Worm (Caenorhabditis elegans) whole organism, L4 larva: ENCODE results near the gene K07H8.11.

ENCODE experiments used
- F26F4.8 ChIP-seq: fragments of 200-800 bp; sonication (Bioruptor generic); conservative IDR thresholded peaks from 2 replicates; pipeline ENCODE4 v1.3.6; 2022; ENCODE audit warnings: missing genetic modification characterization, missing compliant biosample characterization
- T26A8.4 ChIP-seq: fragments of 200-800 bp; sonication (Bioruptor generic); IDR thresholded peaks from 2 replicates; pipeline ENCODE4 v1.3.6; 2022; ENCODE audit warnings: missing genetic modification characterization, missing compliant biosample characterization
- Y105C5A.15 ChIP-seq: fragments of 200-800 bp; sonication (Bioruptor generic); IDR thresholded peaks from 2 replicates; pipeline ENCODE4 v1.3.6; 2022; ENCODE audit warnings: missing genetic modification characterization, missing compliant biosample characterization
- Y48G9A.11 ChIP-seq: fragments of 200-800 bp; sonication (Bioruptor generic); IDR thresholded peaks from 2 replicates; pipeline ENCODE4 v1.3.6; 2022; ENCODE audit warnings: missing genetic modification reagents, missing genetic modification characterization, missing compliant biosample characterization
- ama-1 ChIP-seq: fragments of 150-350 bp; optimal IDR thresholded peaks from 2 replicates; lab custom pipeline; 2014; ENCODE audit warnings: inconsistent platforms, mixed read lengths
- arid-1 ChIP-seq: fragments of 200-800 bp; sonication (Bioruptor generic); conservative IDR thresholded peaks from 2 replicates; pipeline ENCODE4 v1.3.6; 2022; ENCODE audit warnings: missing genetic modification reagents, missing genetic modification characterization, missing compliant biosample characterization
- attf-4 ChIP-seq: sonication (generic microtip); optimal IDR thresholded peaks from 3 replicates; lab custom pipeline; 2017; ENCODE audit warnings: missing biosample characterization, missing genetic modification characterization
- ceh-20 ChIP-seq: fragments of 200-800 bp; sonication (Bioruptor generic); IDR thresholded peaks from 2 replicates; pipeline ENCODE4 v1.3.6; 2022; ENCODE audit warnings: missing genetic modification reagents, missing genetic modification characterization, missing compliant biosample characterization
- ceh-32 ChIP-seq: sonication (generic microtip); optimal IDR thresholded peaks from 2 replicates; lab custom pipeline; 2016; ENCODE audit warnings: mild to moderate bottlenecking, missing genetic modification characterization, missing compliant biosample characterization; ENCODE audit not compliant: poor library complexity
- duxl-1 ChIP-seq: sonication (generic microtip); optimal IDR thresholded peaks from 2 replicates; lab custom pipeline; 2016; ENCODE audit warnings: mild to moderate bottlenecking, missing genetic modification characterization, moderate library complexity, missing compliant biosample characterization; ENCODE audit not compliant: poor library complexity
- egl-27 ChIP-seq: sonication (generic microtip); optimal IDR thresholded peaks from 3 replicates; lab custom pipeline; 2017; ENCODE audit warnings: missing biosample characterization, missing genetic modification reagents, missing genetic modification characterization
- egl-43 ChIP-seq: fragments of 200-800 bp; sonication (Bioruptor generic); IDR thresholded peaks from 2 replicates; pipeline ENCODE4 v1.3.6; 2022; ENCODE audit warnings: missing genetic modification reagents, missing genetic modification characterization, missing compliant biosample characterization
- hlh-11 ChIP-seq: fragments of 200-800 bp; sonication (Bioruptor generic); optimal IDR thresholded peaks from 2 replicates; lab custom pipeline; 2018; ENCODE audit warnings: mild to moderate bottlenecking, missing genetic modification characterization, missing compliant biosample characterization
- jun-1 ChIP-seq: fragments of 150-350 bp; optimal IDR thresholded peaks from 2 replicates; lab custom pipeline; 2014; ENCODE audit warnings: missing biosample characterization, missing genetic modification reagents, missing genetic modification characterization
- lim-7 ChIP-seq: fragments of 200-800 bp; sonication (Bioruptor generic); IDR thresholded peaks from 2 replicates; pipeline ENCODE4 v1.3.6; 2022; ENCODE audit warnings: missing genetic modification characterization, missing compliant biosample characterization
- lin-1 ChIP-seq: fragments of 200-800 bp; sonication (Bioruptor generic); IDR thresholded peaks from 2 replicates; pipeline ENCODE4 v1.3.6; 2022; ENCODE audit warnings: missing genetic modification reagents, missing genetic modification characterization, missing compliant biosample characterization
- lin-15B ChIP-seq: fragments of 150-350 bp; sonication (generic microtip); optimal IDR thresholded peaks from 3 replicates; lab custom pipeline; 2014; ENCODE audit warnings: missing biosample characterization, missing genetic modification characterization
- lin-38 ChIP-seq: fragments of 200-800 bp; sonication (Bioruptor generic); IDR thresholded peaks from 2 replicates; pipeline ENCODE4 v1.3.6; 2022; ENCODE audit warnings: missing genetic modification reagents, missing genetic modification characterization, missing compliant biosample characterization
- lir-3 ChIP-seq: sonication (generic microtip); optimal IDR thresholded peaks from 2 replicates; lab custom pipeline; 2016; ENCODE audit warnings: mild to moderate bottlenecking, missing genetic modification characterization, missing compliant biosample characterization
- madf-5 ChIP-seq, 2 experiments: fragments of 200-800 bp; sonication (Bioruptor generic); IDR thresholded peaks; 2 replicates each; pipeline ENCODE4 v1.3.6; 2022; ENCODE audit warnings: missing compliant biosample characterization in 2 of 2, missing genetic modification characterization in 2 of 2
- madf-9 ChIP-seq: fragments of 200-800 bp; sonication (Bioruptor generic); conservative IDR thresholded peaks from 2 replicates; pipeline ENCODE4 v1.3.6; 2022; ENCODE audit warnings: missing genetic modification reagents, missing genetic modification characterization, missing compliant biosample characterization
- mep-1 ChIP-seq: fragments of 150-350 bp; sonication (generic microtip); optimal IDR thresholded peaks from 3 replicates; lab custom pipeline; 2014; ENCODE audit warnings: missing biosample characterization, missing genetic modification characterization
- mxl-3 ChIP-seq: fragments of 200-800 bp; sonication (Bioruptor generic); optimal IDR thresholded peaks from 2 replicates; lab custom pipeline; 2018; ENCODE audit warnings: mild to moderate bottlenecking, missing genetic modification characterization, missing compliant biosample characterization
- nhr-10 ChIP-seq: fragments of 150-350 bp; optimal IDR thresholded peaks from 2 replicates; lab custom pipeline; 2014; ENCODE audit warnings: missing biosample characterization, missing genetic modification characterization
- nhr-237 ChIP-seq: sonication (generic microtip); optimal IDR thresholded peaks from 2 replicates; lab custom pipeline; 2017; ENCODE audit warnings: missing biosample characterization, missing genetic modification characterization
- nhr-25 ChIP-seq: sonication (generic microtip); optimal IDR thresholded peaks from 2 replicates; lab custom pipeline; 2017; ENCODE audit warnings: missing genetic modification characterization, mild to moderate bottlenecking, missing compliant biosample characterization, antibody characterized with exemption, moderate library complexity, borderline replicate concordance; ENCODE audit not compliant: insufficient read depth
- nhr-28 ChIP-seq: fragments of 150-350 bp; optimal IDR thresholded peaks from 2 replicates; lab custom pipeline; 2014; ENCODE audit warnings: missing biosample characterization, missing genetic modification characterization
- nhr-42 ChIP-seq: fragments of 200-800 bp; sonication (Bioruptor generic); IDR thresholded peaks from 2 replicates; pipeline ENCODE4 v1.3.6; 2022; ENCODE audit warnings: missing genetic modification characterization, missing compliant biosample characterization
- nhr-48 ChIP-seq: sonication (generic microtip); optimal IDR thresholded peaks from 2 replicates; lab custom pipeline; 2016; ENCODE audit warnings: mild to moderate bottlenecking, missing genetic modification characterization, missing compliant biosample characterization
- nhr-76 ChIP-seq: fragments of 150-350 bp; optimal IDR thresholded peaks from 2 replicates; lab custom pipeline; 2014; ENCODE audit warnings: missing biosample characterization, missing genetic modification characterization
- pha-4 ChIP-seq, 2 experiments: fragments of 150-350 bp in 1 of 2; fragments of 200-800 bp in 1 of 2; sonication (Bioruptor generic) in 1 of 2; IDR thresholded peaks in 1 of 2; optimal IDR thresholded peaks in 1 of 2; 2 replicates each; pipeline versions ENCODE4 v1.3.6 to Lab custom; 2014 to 2022; ENCODE audit warnings: missing genetic modification characterization in 2 of 2, missing genetic modification reagents in 2 of 2, missing biosample characterization in 1 of 2, missing compliant biosample characterization in 1 of 2
- rbr-2 ChIP-seq: sonication (generic microtip); optimal IDR thresholded peaks from 2 replicates; lab custom pipeline; 2016; ENCODE audit warnings: missing genotype, missing genetic modification characterization, missing compliant biosample characterization
- saeg-2 ChIP-seq: fragments of 200-800 bp; sonication (Bioruptor generic); IDR thresholded peaks from 2 replicates; pipeline ENCODE4 v1.3.6; 2022; ENCODE audit warnings: missing genetic modification reagents, missing genetic modification characterization, missing compliant biosample characterization
- sdz-12 ChIP-seq: fragments of 200-800 bp; sonication (Bioruptor generic); optimal IDR thresholded peaks from 2 replicates; lab custom pipeline; 2018; ENCODE audit warnings: mild to moderate bottlenecking, missing genetic modification characterization, missing compliant biosample characterization
- skn-1 ChIP-seq: fragments of 150-350 bp; optimal IDR thresholded peaks from 2 replicates; lab custom pipeline; 2014; ENCODE audit warnings: missing biosample characterization, missing genetic modification characterization
- snpc-4 ChIP-seq: fragments of 150-350 bp; optimal IDR thresholded peaks from 2 replicates; lab custom pipeline; 2014; ENCODE audit warnings: missing biosample characterization, missing genetic modification characterization
- tra-1 ChIP-seq: fragments of 200-800 bp; sonication (Bioruptor generic); IDR thresholded peaks from 2 replicates; pipeline ENCODE4 v1.3.6; 2022; ENCODE audit warnings: missing genetic modification reagents, missing genetic modification characterization, missing compliant biosample characterization
- zfp-2 ChIP-seq: sonication (generic microtip); optimal IDR thresholded peaks from 2 replicates; lab custom pipeline; 2016; ENCODE audit warnings: mild to moderate bottlenecking, missing genetic modification characterization, missing compliant biosample characterization
- zfp-3 ChIP-seq: fragments of 200-800 bp; sonication (Bioruptor generic); conservative IDR thresholded peaks from 2 replicates; pipeline ENCODE4 v1.3.6; 2022; ENCODE audit warnings: missing genetic modification reagents, missing genetic modification characterization, missing compliant biosample characterization
- ztf-7 ChIP-seq: fragments of 150-350 bp; optimal IDR thresholded peaks from 2 replicates; lab custom pipeline; 2014; ENCODE audit warnings: missing biosample characterization, missing genetic modification characterization

Gene K07H8.11

DNA sequence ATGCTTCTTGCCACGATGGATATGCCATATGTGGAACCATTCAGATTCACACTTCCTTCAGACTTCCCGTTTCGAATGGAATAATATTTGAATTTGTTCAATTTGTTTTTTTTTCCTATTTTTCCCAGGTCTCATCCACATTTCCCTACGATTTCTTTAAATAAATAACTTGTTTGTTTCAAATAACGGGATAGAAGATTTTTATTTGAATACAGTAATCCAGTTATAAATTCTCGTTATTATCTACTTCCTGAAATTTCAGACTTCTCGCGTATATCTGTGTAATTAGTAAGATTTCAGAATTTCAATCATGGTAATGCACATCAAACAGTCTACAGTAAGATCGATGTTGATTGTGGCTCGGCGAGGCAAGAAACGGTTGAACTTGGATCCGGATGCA, 25.3 kb upstream of the K07H8.11 start, which contains the start of gene F35H10.5:
TSS of gene F35H10.5 (plus strand) at position 301 of the 400 bp plus-strand sequence.
- TF ChIP-seq hlh-11 (tag; lab: Kevin White, UChicago) (no peak), lim-7 (GFP tag; lab: Robert Waterston, UW) (no peak), lin-38 (GFP tag; lab: Robert Waterston, UW) (0 out of 2 replicates have a peak, but pooled peaks have one; percentile 8)

DNA sequence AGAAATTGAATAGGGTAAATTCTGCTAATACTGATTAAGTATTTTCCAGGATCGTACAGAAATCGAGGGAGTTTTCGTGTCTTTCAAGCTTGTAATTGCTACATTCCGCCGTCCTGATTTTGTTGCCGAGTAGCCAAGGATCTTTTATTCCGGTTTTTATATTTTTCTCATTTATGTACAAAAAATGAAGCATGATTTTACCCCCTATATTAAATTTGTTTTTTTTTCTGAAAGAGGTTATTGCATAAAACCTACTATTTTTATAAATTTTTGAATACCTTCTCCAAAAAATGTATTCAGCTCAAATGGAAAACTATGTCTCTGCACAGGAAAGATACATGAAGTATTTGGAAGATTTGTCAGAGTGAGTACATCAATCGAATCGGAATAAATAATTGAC, 24.5 kb upstream of the K07H8.11 start, which contains the start of gene F35H10.6:
TSS of gene F35H10.6 (plus strand) at position 301 of the 400 bp plus-strand sequence.
- TF ChIP-seq ceh-32 = no peak
- no peak for TF ChIP-seq egl-43 (GFP tag; lab: Robert Waterston, UW)
- TF ChIP-seq Y105C5A.15 (GFP tag; lab: Robert Waterston, UW) = no peak
- no peak for TF ChIP-seq ztf-7
- no peak for TF ChIP-seq nhr-237 (tag; lab: Kevin White, UChicago)
- no peak for TF ChIP-seq zfp-3 (GFP tag; lab: Robert Waterston, UW)
- TF ChIP-seq nhr-10 (tag; lab: Kevin White, UChicago) = no peak
- no peak for TF ChIP-seq sdz-12 (GFP tag; lab: Kevin White, UChicago)
- no peak for TF ChIP-seq F26F4.8 (GFP tag; lab: Robert Waterston, UW)
- TF ChIP-seq snpc-4 = no peak
- no peak for TF ChIP-seq ceh-20 (GFP tag; lab: Robert Waterston, UW)
- TF ChIP-seq T26A8.4 (GFP tag; lab: Robert Waterston, UW) = no peak

DNA sequence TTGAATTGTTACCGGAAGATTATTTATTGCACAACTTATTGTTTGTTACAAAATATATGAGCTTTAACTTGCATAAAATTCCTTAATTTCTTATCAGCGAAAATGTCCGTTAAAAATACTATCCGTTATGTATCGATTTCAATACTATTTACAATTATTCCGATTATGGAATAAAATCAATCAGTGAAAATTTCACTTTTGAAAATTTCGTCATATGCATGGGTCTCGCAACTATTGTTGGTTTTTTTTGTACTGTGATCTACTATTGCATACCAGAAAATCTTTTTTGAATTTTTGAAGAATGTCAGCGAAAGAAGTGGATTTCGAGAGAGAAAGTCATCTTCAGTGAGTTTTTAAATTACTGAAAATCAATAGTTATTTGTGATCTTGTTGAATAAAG, 22.1 kb upstream of the K07H8.11 start, which contains the start of gene nprl-3:
TSS of gene nprl-3 (plus strand) at position 301 of the 400 bp plus-strand sequence.
- TF ChIP-seq Y48G9A.11 (no peak), duxl-1 (tag; lab: Kevin White, UChicago) (no peak), skn-1 (no peak), ztf-7 (no peak), nhr-42 (GFP tag; lab: Robert Waterston, UW) (no peak), saeg-2 (GFP tag; lab: Robert Waterston, UW) (no peak), lin-1 (GFP tag; lab: Robert Waterston, UW) (no peak), lim-7 (GFP tag; lab: Robert Waterston, UW) (no peak), egl-27 (tag; lab: Kevin White, UChicago) (no peak), nhr-10 (tag; lab: Kevin White, UChicago) (no peak), nhr-76 (no peak), nhr-25 (no peak), arid-1 (GFP tag; lab: Robert Waterston, UW) (no peak), mxl-3 (GFP tag; lab: Kevin White, UChicago) (no peak), nhr-28 (no peak)

DNA sequence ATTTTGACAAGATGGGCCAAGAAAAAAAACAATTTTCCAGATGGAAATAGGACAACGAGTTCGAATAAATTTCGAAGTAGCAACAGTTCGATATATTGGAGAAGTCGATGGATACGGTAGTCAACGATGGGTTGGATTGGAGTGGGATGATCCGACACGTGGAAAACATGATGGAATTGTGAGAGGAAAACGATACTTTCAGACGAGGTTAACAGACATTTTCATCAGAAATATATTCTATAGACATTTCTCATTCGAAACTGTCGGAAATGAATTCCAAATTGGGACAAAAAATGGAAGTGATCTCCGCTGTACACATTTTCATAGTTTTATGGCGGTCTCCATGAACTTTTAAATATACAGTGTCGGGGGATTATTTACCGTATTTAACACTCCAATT, 19.5 kb upstream of the K07H8.11 start, which contains the start of gene tbce-1:
TSS of gene tbce-1 (plus strand) at position 41 of the 400 bp plus-strand sequence.
- TF ChIP-seq zfp-3 (GFP tag; lab: Robert Waterston, UW) (0 out of 2 replicates have a peak, but pooled peaks have one; percentile 62), lir-3 (tag; lab: Kevin White, UChicago) (no peak)

DNA sequence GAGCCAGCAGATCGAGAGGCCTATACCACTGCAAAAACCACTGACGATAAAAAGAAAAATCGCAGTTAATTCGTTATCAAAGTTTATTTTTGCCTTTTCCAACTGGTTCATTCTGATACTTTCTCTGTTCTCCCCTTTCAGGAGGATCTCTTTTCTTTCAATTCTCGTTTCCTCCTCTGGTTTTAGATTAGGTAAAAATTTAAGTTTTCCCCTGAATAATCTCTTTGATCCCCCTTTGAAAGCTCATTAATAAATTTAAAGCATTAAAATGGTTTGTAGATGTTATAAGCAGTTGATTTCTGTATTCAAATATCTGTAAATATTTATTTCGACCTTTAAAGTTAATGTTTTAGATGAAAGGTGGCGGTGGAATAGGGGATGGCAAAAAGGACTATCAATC, 16.1 kb upstream of the K07H8.11 start, which contains the start of gene K07H8.2:
TSS of gene K07H8.2 (plus strand) at position 301 of the 400 bp plus-strand sequence.
- TF ChIP-seq nhr-237 (tag; lab: Kevin White, UChicago) (no peak), attf-4 (tag; lab: Kevin White, UChicago) (no peak), Y105C5A.15 (GFP tag; lab: Robert Waterston, UW) (no peak)

DNA sequence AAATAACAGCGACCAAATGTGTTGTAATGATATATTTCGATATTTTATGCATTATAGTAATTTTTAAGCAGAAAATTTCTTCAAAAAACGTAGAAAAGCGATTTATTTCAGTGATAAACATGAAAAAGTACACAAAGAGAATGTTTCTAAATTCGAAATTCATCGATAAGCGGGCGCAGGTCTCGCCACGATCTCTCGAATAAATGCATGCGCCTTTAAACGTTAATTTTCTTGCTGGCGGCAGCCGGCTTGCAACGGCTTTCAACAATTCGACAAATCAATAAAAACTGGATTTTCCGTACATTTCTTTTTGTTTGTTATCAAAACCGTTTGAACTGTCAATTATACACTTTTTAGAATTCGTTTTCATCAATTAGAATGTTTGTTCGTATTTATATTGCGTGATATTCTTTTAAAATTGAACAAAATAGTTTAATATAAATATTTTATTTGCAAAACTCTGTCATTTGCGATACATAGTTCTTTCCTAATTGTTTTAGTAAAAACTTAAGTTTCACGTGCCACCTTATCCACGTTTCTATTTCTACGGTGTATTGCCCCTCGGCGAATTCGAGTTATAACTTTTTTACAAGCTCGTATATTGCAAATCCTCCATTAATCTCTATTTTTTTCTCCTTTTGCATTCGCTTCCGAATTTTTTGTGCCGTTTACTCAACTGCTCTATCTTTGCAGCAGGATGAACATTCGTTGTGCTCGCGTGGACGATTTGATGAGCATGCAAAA, 14.6 kb upstream of the K07H8.11 start, which contains the start of gene daf-31:
TSS of gene daf-31 (plus strand) at position 694 of the 744 bp plus-strand sequence.
- TF ChIP-seq pha-4 (GFP tag; IDR thresholded peaks at IDR 0.05; lab: Robert Waterston, UW) = no peak
- TF ChIP-seq pha-4 (tag; optimal IDR thresholded peaks at IDR 0.05; lab: Kevin White, UChicago) = peak; percentile 39
- TF ChIP-seq lin-15B (tag; lab: Kevin White, UChicago) = no peak
- peak; percentile 36 for TF ChIP-seq rbr-2
- no peak for TF ChIP-seq madf-5 (GFP tag; IDR thresholded peaks at IDR 0.05; lab: Robert Waterston, UW)
- TF ChIP-seq ama-1 (lab: Kevin White, UChicago) = peak; percentile 7
- TF ChIP-seq tra-1 (GFP tag; lab: Robert Waterston, UW) = no peak
- no peak for TF ChIP-seq jun-1 (tag; lab: Kevin White, UChicago)
- no peak for TF ChIP-seq zfp-2 (tag; lab: Kevin White, UChicago)
- TF ChIP-seq madf-9 (GFP tag; lab: Robert Waterston, UW) = no peak
- TF ChIP-seq nhr-25 = no peak
- no peak for TF ChIP-seq nhr-237 (tag; lab: Kevin White, UChicago)
- peak; percentile 60 for TF ChIP-seq mep-1 (tag; lab: Kevin White, UChicago)
- no peak for TF ChIP-seq nhr-48 (tag; lab: Kevin White, UChicago)
